Worm (Caenorhabditis elegans) whole organism, L2 larva: ENCODE results near the gene srbc-25.

Experiments used
- F13H6.1 ChIP-seq: sonication (generic microtip); optimal IDR thresholded peaks from 2 replicates; lab custom pipeline; 2016; ENCODE audit warnings: missing genetic modification characterization, missing compliant biosample characterization
- ama-1 ChIP-seq: fragments of 150-350 bp; optimal IDR thresholded peaks from 2 replicates; lab custom pipeline; 2018; ENCODE audit warnings: inconsistent platforms
- dmd-4 ChIP-seq: sonication (generic microtip); optimal IDR thresholded peaks from 2 replicates; lab custom pipeline; 2017; ENCODE audit warnings: missing biosample characterization, missing genetic modification characterization
- egl-27 ChIP-seq: sonication (generic microtip); optimal IDR thresholded peaks from 3 replicates; lab custom pipeline; 2017; ENCODE audit warnings: missing biosample characterization, missing genetic modification reagents, missing genetic modification characterization
- elt-1 ChIP-seq: fragments of 150-350 bp; optimal IDR thresholded peaks from 2 replicates; lab custom pipeline; 2014; ENCODE audit warnings: missing biosample characterization, missing genetic modification characterization
- fos-1 ChIP-seq: fragments of 150-350 bp; optimal IDR thresholded peaks from 2 replicates; lab custom pipeline; 2014; ENCODE audit warnings: missing biosample characterization, missing genetic modification characterization
- lin-13 ChIP-seq: fragments of 150-350 bp; optimal IDR thresholded peaks from 2 replicates; lab custom pipeline; 2014; ENCODE audit warnings: missing biosample characterization, missing genetic modification reagents, missing genetic modification characterization
- nhr-11 ChIP-seq: fragments of 150-350 bp; optimal IDR thresholded peaks from 2 replicates; lab custom pipeline; 2014; ENCODE audit warnings: missing biosample characterization, missing genetic modification characterization
- nhr-12 ChIP-seq: fragments of 150-350 bp; optimal IDR thresholded peaks from 2 replicates; lab custom pipeline; 2014; ENCODE audit warnings: missing biosample characterization, missing genetic modification characterization
- skn-1 ChIP-seq: sonication (generic microtip); optimal IDR thresholded peaks from 2 replicates; lab custom pipeline; 2017; ENCODE audit warnings: missing biosample characterization, missing genetic modification characterization
- snpc-4 ChIP-seq: fragments of 150-350 bp; optimal IDR thresholded peaks from 2 replicates; lab custom pipeline; 2014; ENCODE audit warnings: missing biosample characterization, missing genetic modification characterization
- unc-39 ChIP-seq: fragments of 150-350 bp; optimal IDR thresholded peaks from 2 replicates; lab custom pipeline; 2014; ENCODE audit warnings: missing biosample characterization, missing genetic modification characterization
- unc-62 ChIP-seq: fragments of 150-350 bp; optimal IDR thresholded peaks from 2 replicates; lab custom pipeline; 2014; ENCODE audit warnings: missing biosample characterization, missing genetic modification reagents, missing genetic modification characterization
- ztf-4 ChIP-seq: fragments of 150-350 bp; optimal IDR thresholded peaks from 2 replicates; lab custom pipeline; 2014; ENCODE audit warnings: missing biosample characterization, missing genetic modification characterization

- TF ChIP-seq snpc-4 (tag; lab: Kevin White, UChicago) (no peak), egl-27 (tag; lab: Kevin White, UChicago) (no peak), unc-62 (GFP tag; lab: Kevin White, UChicago) (no peak), nhr-11 (tag; lab: Kevin White, UChicago) (no peak), skn-1 (tag; lab: Kevin White, UChicago) (no peak), ama-1 (lab: Kevin White, UChicago) (no peak), unc-39 (tag; lab: Kevin White, UChicago) (no peak), fos-1 (tag; lab: Kevin White, UChicago) (no peak), elt-1 (no peak), nhr-12 (tag; lab: Kevin White, UChicago) (no peak), F13H6.1 (tag; lab: Kevin White, UChicago) (no peak), ztf-4 (no peak), dmd-4 (tag; lab: Kevin White, UChicago) (no peak), lin-13 (GFP tag; lab: Kevin White, UChicago) (no peak)
Measured at ce11 chrV:17157154-17157553, 16.7 kb upstream of the srbc-25 start, which contains the start of gene F40D4.13.
